Fruit fly (Drosophila melanogaster) S2 (cell line): ENCODE measurements around the gene CG1840.

Experiments
- CG8478 ChIP-seq: fragments of >200 bp; optimal IDR thresholded peaks from 2 replicates; lab custom pipeline; 2018
- CTCF ChIP-seq, 2 experiments: fragments of >200 bp; optimal IDR thresholded peaks; 2 replicates each; lab custom pipeline; 2018

dm6 chrX:11846049-11846718 is 42.0 kb upstream of the CG1840 start, which contains the start of gene CG15740:
- TF ChIP-seq CG8478 (lab: Kevin White, UChicago) (no peak), CTCF (optimal IDR thresholded peaks at IDR 0.05; lab: Kevin White, UChicago) (no peak)
